Worm (Caenorhabditis elegans): ENCODE results near the gene Y43D4A.1.

- TF ChIP-seq sea-1 (GFP tag; conservative IDR thresholded peaks at IDR 0.05) (no peak), ama-1 (optimal IDR thresholded peaks at IDR 0.05) (no peak), tbx-11 (GFP tag; IDR thresholded peaks at IDR 0.05) (no peak), pes-1 (GFP tag; IDR thresholded peaks at IDR 0.05) (0 out of 2 replicates have a peak, but pooled peaks have one; percentile 31), hmg-4 (GFP tag; optimal IDR thresholded peaks at IDR 0.05) (no peak), tra-4 (tag; optimal IDR thresholded peaks at IDR 0.05) (no peak), flt-1 (GFP tag; IDR thresholded peaks at IDR 0.05) (no peak), tbx-37 (GFP tag; conservative IDR thresholded peaks at IDR 0.05) (0 out of 2 replicates have a peak, but pooled peaks have one; percentile 31), scrt-1 (GFP tag; IDR thresholded peaks at IDR 0.05) (no peak), ceh-13 (GFP tag; optimal IDR thresholded peaks at IDR 0.05) (no peak), ceh-36 (tag; optimal IDR thresholded peaks at IDR 0.05) (no peak), B0310.2 (tag; optimal IDR thresholded peaks at IDR 0.05) (no peak), hmbx-1 (tag; optimal IDR thresholded peaks at IDR 0.05) (no peak), F13C5.2 (tag; optimal IDR thresholded peaks at IDR 0.05) (no peak)
Measured at ce11 chrIV:16775029-16775428, 31.4 kb downstream of the Y43D4A.1 start.
